Worm (Caenorhabditis elegans): ENCODE data around the gene Y97E10AR.8.
A peak's percentile ranks its signal among the peaks of the same experiment; 100 is the strongest.

The Y97E10AR.8 gene

DNA sequence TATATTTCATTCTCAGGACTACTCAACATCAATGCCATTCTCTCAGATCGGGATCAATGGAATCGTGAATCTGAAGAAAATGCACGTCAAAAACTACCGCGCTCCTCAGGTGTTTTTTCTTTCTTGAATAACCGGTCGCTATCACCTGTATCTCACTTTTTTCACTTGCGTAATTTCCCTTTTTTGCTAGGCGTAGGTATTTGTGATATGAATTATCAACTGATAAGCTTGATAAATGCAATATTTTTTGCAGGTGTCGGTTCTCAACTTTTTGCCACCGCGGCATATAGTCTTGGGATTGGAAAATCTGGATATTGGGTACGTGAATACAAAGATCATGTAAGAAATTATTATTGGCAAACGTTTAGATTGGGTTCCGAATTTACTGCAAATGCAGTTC lies 50.1 kb downstream of the Y97E10AR.8 start:
- no peak for TF ChIP-seq ztf-4 (tag; optimal IDR thresholded peaks at IDR 0.05)
- TF ChIP-seq blmp-1 (tag; optimal IDR thresholded peaks at IDR 0.05; ENCODE audit: insufficient read depth) = peak; percentile 14
